Fruit fly (Drosophila melanogaster) whole organism, embryonic: ENCODE measurements around the gene CG7079.

Source experiments
- BtbVII ChIP-seq: fragments of 200-800 bp; sonication (Bioruptor generic); optimal IDR thresholded peaks from 3 replicates; lab custom pipeline; 2017; ENCODE audit warnings: missing biosample characterization, mild to moderate bottlenecking, missing genetic modification characterization
- CG10321 ChIP-seq: fragments of 200-800 bp; sonication (Bioruptor generic); IDR thresholded peaks from 2 replicates; pipeline ENCODE4 v1.3.6; 2022; ENCODE audit warnings: missing biosample characterization, missing genetic modification characterization
- CG12299 ChIP-seq: fragments of 200-800 bp; sonication (Bioruptor generic); optimal IDR thresholded peaks from 2 replicates; lab custom pipeline; 2018; ENCODE audit warnings: missing biosample characterization, mild to moderate bottlenecking, missing genetic modification characterization
- CG12744 ChIP-seq: fragments of 200-800 bp; sonication (Bioruptor generic); optimal IDR thresholded peaks from 2 replicates; lab custom pipeline; 2016; ENCODE audit warnings: missing biosample characterization, missing genetic modification characterization
- CG14860 ChIP-seq: fragments of 200-800 bp; sonication (Bioruptor generic); IDR thresholded peaks from 3 replicates; pipeline ENCODE4 v1.3.6; 2022; ENCODE audit warnings: missing biosample characterization, missing genetic modification characterization; ENCODE audit not compliant: partially characterized antibody
- CG1603 ChIP-seq: fragments of 200-800 bp; sonication (Bioruptor generic); optimal IDR thresholded peaks from 2 replicates; lab custom pipeline; 2019; ENCODE audit warnings: missing biosample characterization, mild to moderate bottlenecking, missing genetic modification characterization, moderate library complexity
- CG18764 ChIP-seq: fragments of 200-800 bp; sonication (Bioruptor generic); optimal IDR thresholded peaks from 3 replicates; lab custom pipeline; 2016; ENCODE audit warnings: missing biosample characterization, missing genetic modification characterization
- CG2712 ChIP-seq: fragments of 200-800 bp; optimal IDR thresholded peaks from 3 replicates; lab custom pipeline; 2019; ENCODE audit warnings: missing biosample characterization, mild to moderate bottlenecking, missing genetic modification characterization, moderate library complexity
- CG31388 ChIP-seq: fragments of 200-800 bp; sonication (Bioruptor generic); optimal IDR thresholded peaks from 2 replicates; lab custom pipeline; 2016; ENCODE audit warnings: missing biosample characterization, missing genetic modification characterization
- CG34422 ChIP-seq: fragments of 200-800 bp; sonication (Bioruptor generic); IDR thresholded peaks from 3 replicates; pipeline ENCODE4 v1.3.6; 2022; ENCODE audit warnings: missing biosample characterization, missing genetic modification characterization
- CG3838 ChIP-seq: fragments of 200-800 bp; sonication (Bioruptor generic); optimal IDR thresholded peaks from 3 replicates; lab custom pipeline; 2016; ENCODE audit warnings: missing biosample characterization, missing genetic modification characterization
- CG3995 ChIP-seq: fragments of 200-800 bp; sonication (Bioruptor generic); optimal IDR thresholded peaks from 3 replicates; lab custom pipeline; 2016; ENCODE audit warnings: missing biosample characterization, missing genetic modification characterization
- CG4707 ChIP-seq: fragments of 200-800 bp; sonication (Bioruptor generic); optimal IDR thresholded peaks from 2 replicates; lab custom pipeline; 2018; ENCODE audit warnings: missing biosample characterization, mild to moderate bottlenecking, missing genetic modification characterization, moderate library complexity
- CG7556 ChIP-seq: fragments of 200-800 bp; sonication (Bioruptor generic); optimal IDR thresholded peaks from 2 replicates; lab custom pipeline; 2017; ENCODE audit warnings: missing biosample characterization, mild to moderate bottlenecking, missing genetic modification characterization
- CG8924 ChIP-seq: fragments of 200-800 bp; optimal IDR thresholded peaks from 3 replicates; lab custom pipeline; 2019; ENCODE audit warnings: missing biosample characterization, mild to moderate bottlenecking, missing genetic modification characterization, moderate library complexity
- CkIIα-i1 ChIP-seq: fragments of 200-800 bp; sonication (Bioruptor generic); IDR thresholded peaks from 2 replicates; pipeline ENCODE4 v1.3.6; 2022; ENCODE audit warnings: missing biosample characterization, missing genetic modification characterization
- CrebB ChIP-seq: fragments of 200-800 bp; sonication (Bioruptor generic); optimal IDR thresholded peaks from 3 replicates; lab custom pipeline; 2018; ENCODE audit warnings: missing biosample characterization, mild to moderate bottlenecking, missing genetic modification characterization
- D19B ChIP-seq: fragments of 200-800 bp; sonication (Bioruptor generic); optimal IDR thresholded peaks from 2 replicates; lab custom pipeline; 2017; ENCODE audit warnings: missing biosample characterization, mild to moderate bottlenecking, missing genetic modification characterization
- Dll ChIP-seq: fragments of 200-800 bp; sonication (Bioruptor generic); IDR thresholded peaks from 4 replicates; pipeline ENCODE4 v1.3.6; 2022; ENCODE audit warnings: missing biosample characterization, missing genetic modification characterization; ENCODE audit not compliant: partially characterized antibody
- Fer1 ChIP-seq: fragments of 200-800 bp; sonication (Bioruptor generic); optimal IDR thresholded peaks from 2 replicates; lab custom pipeline; 2017; ENCODE audit warnings: missing biosample characterization, mild to moderate bottlenecking, missing genetic modification characterization
- Fer3 ChIP-seq: fragments of 200-800 bp; sonication (Bioruptor generic); optimal IDR thresholded peaks from 2 replicates; lab custom pipeline; 2018; ENCODE audit warnings: missing biosample characterization, mild to moderate bottlenecking, missing genetic modification characterization, moderate library complexity
- H15 ChIP-seq: fragments of 200-800 bp; sonication (Bioruptor generic); IDR thresholded peaks from 3 replicates; pipeline ENCODE4 v1.3.6; 2022; ENCODE audit warnings: missing biosample characterization, missing genetic modification characterization
- HLH3B ChIP-seq: fragments of 200-800 bp; sonication (Bioruptor generic); IDR thresholded peaks from 2 replicates; pipeline ENCODE4 v1.3.6; 2022; ENCODE audit warnings: missing biosample characterization, missing genetic modification characterization
- HmgZ ChIP-seq: fragments of 200-800 bp; sonication (Bioruptor generic); optimal IDR thresholded peaks from 2 replicates; lab custom pipeline; 2018; ENCODE audit warnings: missing biosample characterization, mild to moderate bottlenecking, missing genetic modification characterization
- Hmr ChIP-seq: fragments of 200-800 bp; sonication (Bioruptor generic); optimal IDR thresholded peaks from 3 replicates; lab custom pipeline; 2017; ENCODE audit warnings: mild to moderate bottlenecking, missing biosample characterization, missing genetic modification reagents, missing genetic modification characterization
- Meics ChIP-seq: fragments of 200-800 bp; sonication (Bioruptor generic); optimal IDR thresholded peaks from 2 replicates; lab custom pipeline; 2017; ENCODE audit warnings: missing biosample characterization, mild to moderate bottlenecking, missing genetic modification characterization
- NC2β ChIP-seq: fragments of 200-800 bp; sonication (Bioruptor generic); optimal IDR thresholded peaks from 2 replicates; lab custom pipeline; 2016; ENCODE audit warnings: missing biosample characterization, missing genetic modification characterization
- NK7.1 ChIP-seq: fragments of 200-800 bp; sonication (Bioruptor generic); optimal IDR thresholded peaks from 3 replicates; lab custom pipeline; 2016; ENCODE audit warnings: missing biosample characterization, missing genetic modification characterization
- Poxn ChIP-seq: fragments of 200-800 bp; sonication (Bioruptor generic); IDR thresholded peaks from 2 replicates; pipeline ENCODE4 v1.3.6; 2022; ENCODE audit warnings: missing biosample characterization, missing genetic modification characterization
- Scr ChIP-seq: fragments of 200-800 bp; sonication (Bioruptor generic); IDR thresholded peaks from 2 replicates; pipeline ENCODE4 v1.3.6; 2022; ENCODE audit warnings: missing biosample characterization, missing genetic modification characterization; ENCODE audit not compliant: partially characterized antibody
- Side ChIP-seq: fragments of 200-800 bp; sonication (Bioruptor generic); optimal IDR thresholded peaks from 2 replicates; lab custom pipeline; 2016; ENCODE audit warnings: missing biosample characterization, missing genetic modification characterization
- Xrp1 ChIP-seq: fragments of 200-800 bp; sonication (Bioruptor generic); IDR thresholded peaks from 2 replicates; pipeline ENCODE4 v1.3.6; 2022; ENCODE audit warnings: missing biosample characterization, missing genetic modification characterization
- cad ChIP-seq: fragments of >200 bp; optimal IDR thresholded peaks from 2 replicates; lab custom pipeline; 2017; ENCODE audit warnings: missing biosample characterization, missing genetic modification characterization
- cwo ChIP-seq: fragments of 200-800 bp; sonication (Bioruptor generic); optimal IDR thresholded peaks from 3 replicates; lab custom pipeline; 2017; ENCODE audit warnings: missing biosample characterization, missing genetic modification characterization, mild to moderate bottlenecking, moderate library complexity, missing genetic modification reagents
- en ChIP-seq: fragments of 200-800 bp; sonication (Bioruptor generic); optimal IDR thresholded peaks from 2 replicates; lab custom pipeline; 2016; ENCODE audit warnings: missing biosample characterization, missing genetic modification characterization
- grn ChIP-seq: fragments of 200-800 bp; sonication (Bioruptor generic); optimal IDR thresholded peaks from 3 replicates; lab custom pipeline; 2017; ENCODE audit warnings: missing biosample characterization, missing genetic modification characterization
- hth ChIP-seq: fragments of >200 bp; optimal IDR thresholded peaks from 2 replicates; lab custom pipeline; 2017; ENCODE audit warnings: inconsistent platforms
- insv ChIP-seq, 2 experiments: fragments of 200-800 bp; sonication (Bioruptor generic); optimal IDR thresholded peaks; 3 replicates each; lab custom pipeline; 2016 to 2018; ENCODE audit warnings: missing biosample characterization in 2 of 2, missing genetic modification characterization in 2 of 2
- kah ChIP-seq: fragments of 200-800 bp; sonication (Bioruptor generic); optimal IDR thresholded peaks from 2 replicates; lab custom pipeline; 2018; ENCODE audit warnings: missing biosample characterization, mild to moderate bottlenecking, missing genetic modification characterization
- mirr ChIP-seq: fragments of 200-800 bp; sonication (Bioruptor generic); optimal IDR thresholded peaks from 3 replicates; lab custom pipeline; 2018; ENCODE audit warnings: missing biosample characterization, mild to moderate bottlenecking, missing genetic modification characterization
- nmo ChIP-seq: fragments of 200-800 bp; sonication (Bioruptor generic); optimal IDR thresholded peaks from 2 replicates; lab custom pipeline; 2018; ENCODE audit warnings: missing biosample characterization, mild to moderate bottlenecking, missing genetic modification characterization, moderate library complexity
- pb ChIP-seq: fragments of 200-800 bp; sonication (Bioruptor generic); optimal IDR thresholded peaks from 3 replicates; lab custom pipeline; 2016; ENCODE audit warnings: missing biosample characterization, missing genetic modification characterization
- pfk ChIP-seq: fragments of 200-800 bp; sonication (Bioruptor generic); optimal IDR thresholded peaks from 2 replicates; lab custom pipeline; 2018; ENCODE audit warnings: missing biosample characterization, mild to moderate bottlenecking, missing genetic modification characterization, moderate library complexity
- stwl ChIP-seq: fragments of 200-800 bp; sonication (Bioruptor generic); optimal IDR thresholded peaks from 3 replicates; lab custom pipeline; 2018; ENCODE audit warnings: missing biosample characterization, mild to moderate bottlenecking, missing genetic modification characterization, moderate library complexity
- toy ChIP-seq: fragments of 200-800 bp; sonication (Bioruptor generic); IDR thresholded peaks from 2 replicates; pipeline ENCODE4 v1.3.6; 2022; ENCODE audit warnings: missing biosample characterization, missing genetic modification characterization
- trh ChIP-seq: fragments of 200-800 bp; sonication (Bioruptor generic); optimal IDR thresholded peaks from 2 replicates; lab custom pipeline; 2016; ENCODE audit warnings: missing biosample characterization, missing genetic modification characterization
- ttk ChIP-seq: fragments of 200-800 bp; sonication (Bioruptor generic); IDR thresholded peaks from 2 replicates; pipeline ENCODE4 v2.1.2; 2022; ENCODE audit warnings: missing biosample characterization, missing genetic modification characterization
- vnd ChIP-seq: fragments of 200-800 bp; sonication (Bioruptor generic); IDR thresholded peaks from 3 replicates; pipeline ENCODE4 v1.3.6; 2022; ENCODE audit warnings: missing biosample characterization, missing genetic modification characterization; ENCODE audit not compliant: partially characterized antibody
- zfh1 ChIP-seq: fragments of 200-800 bp; sonication (Bioruptor generic); IDR thresholded peaks from 3 replicates; pipeline ENCODE4 v1.3.6; 2022; ENCODE audit warnings: missing biosample characterization, missing genetic modification characterization

CG7079 gene

dm6 chr3R:21048729-21049128, at the start of gene CG7079:
TSS of gene CG7079 (minus strand) at chr3R:21048829.
- TF ChIP-seq cad: no peak

- TF ChIP-seq stwl (tag; lab: Kevin White, UChicago): peak; percentile 87
- TF ChIP-seq HmgZ: peak; percentile 92
- TF ChIP-seq CG31388: no peak
- peak; percentile 100 for TF ChIP-seq CG14860
- peak; percentile 56 for TF ChIP-seq CrebB
- peak; percentile 82 for TF ChIP-seq CG8924 (tag; lab: Kevin White, UChicago)
- TF ChIP-seq BtbVII (GFP tag; lab: Kevin White, UChicago): peak; percentile 35
- peak; percentile 89 for TF ChIP-seq ttk
- peak; percentile 100 for TF ChIP-seq Scr (GFP tag; lab: Robert Waterston, UW)
- TF ChIP-seq hth (lab: Kevin White, UChicago): no peak
- peak; percentile 88 for TF ChIP-seq Fer1
- TF ChIP-seq grn: peak; percentile 33
- no peak for TF ChIP-seq CG4707 (GFP tag; lab: Kevin White, UChicago)
- peak; percentile 85 for TF ChIP-seq zfh1 (GFP tag; lab: Robert Waterston, UW)
- TF ChIP-seq Poxn (GFP tag; lab: Robert Waterston, UW): no peak; the same call in 1 of the 2 replicates
- peak; percentile 92 for TF ChIP-seq Xrp1 (GFP tag; lab: Robert Waterston, UW)
- peak; percentile 33 for TF ChIP-seq pfk (GFP tag; lab: Kevin White, UChicago)
- peak; percentile 27; the same call in 1 of the 2 replicates for TF ChIP-seq CG10321 (GFP tag; lab: Robert Waterston, UW)
- peak; percentile 90 for TF ChIP-seq H15 (GFP tag; lab: Robert Waterston, UW)
- peak; percentile 51 for TF ChIP-seq CG3995 (GFP tag; lab: Kevin White, UChicago)
- TF ChIP-seq nmo (GFP tag; lab: Kevin White, UChicago): peak; percentile 93
- peak; percentile 83 for TF ChIP-seq NC2β
- TF ChIP-seq Hmr (GFP tag; lab: Kevin White, UChicago): peak; percentile 79
- peak; percentile 74 for TF ChIP-seq CG12744 (GFP tag; lab: Kevin White, UChicago)
- peak; percentile 93 for TF ChIP-seq HLH3B (GFP tag; lab: Robert Waterston, UW)
- peak; percentile 86 for TF ChIP-seq CG1603 (tag; lab: Kevin White, UChicago)
- peak; percentile 12 for TF ChIP-seq kah
- TF ChIP-seq Dll: peak; percentile 100
- TF ChIP-seq CG2712: peak; percentile 87
- peak; percentile 57 for TF ChIP-seq CG7556 (GFP tag; lab: Kevin White, UChicago)
- TF ChIP-seq pb: peak; percentile 88
- TF ChIP-seq insv (GFP tag; optimal IDR thresholded peaks at IDR 0.05; lab: Kevin White, UChicago): peak in 1 of 2 experiments; percentile 59
- peak; percentile 55; the same call in 1 of the 2 replicates for TF ChIP-seq CkIIα-i1
- peak; percentile 62 for TF ChIP-seq mirr (GFP tag; lab: Kevin White, UChicago)
- peak; percentile 55 for TF ChIP-seq en (GFP tag; lab: Kevin White, UChicago)
- TF ChIP-seq CG34422 (GFP tag; lab: Robert Waterston, UW): peak; percentile 94
- TF ChIP-seq D19B: peak; percentile 35
- peak; percentile 78 for TF ChIP-seq Side
- peak; percentile 83 for TF ChIP-seq CG12299 (tag; lab: Kevin White, UChicago)
- peak; percentile 79 for TF ChIP-seq CG3838 (GFP tag; lab: Kevin White, UChicago)
- peak; percentile 63 for TF ChIP-seq NK7.1
- peak; percentile 68; the same call in 1 of the 2 replicates for TF ChIP-seq toy (GFP tag; lab: Robert Waterston, UW)
- peak; percentile 63 for TF ChIP-seq CG18764 (GFP tag; lab: Kevin White, UChicago)
- peak; percentile 82 for TF ChIP-seq Fer3 (tag; lab: Kevin White, UChicago)
- peak; percentile 71 for TF ChIP-seq cwo (GFP tag; lab: Kevin White, UChicago)
- TF ChIP-seq vnd (GFP tag; lab: Robert Waterston, UW): peak; percentile 100
- peak; percentile 74 for TF ChIP-seq Meics (GFP tag; lab: Kevin White, UChicago)
- peak; percentile 79 for TF ChIP-seq trh
These were observed 49.0 kb upstream of the CG7079 start, which contains the start of gene RhoGAP93B for dm6 chr3R:21097631-21098117. TSS of gene RhoGAP93B (minus strand) at chr3R:21097827.
